Fruit fly (Drosophila melanogaster): ENCODE results near the gene Fum3.
A peak's percentile ranks its signal among the peaks of the same experiment; 100 is the strongest.

The Fum3 gene

DNA sequence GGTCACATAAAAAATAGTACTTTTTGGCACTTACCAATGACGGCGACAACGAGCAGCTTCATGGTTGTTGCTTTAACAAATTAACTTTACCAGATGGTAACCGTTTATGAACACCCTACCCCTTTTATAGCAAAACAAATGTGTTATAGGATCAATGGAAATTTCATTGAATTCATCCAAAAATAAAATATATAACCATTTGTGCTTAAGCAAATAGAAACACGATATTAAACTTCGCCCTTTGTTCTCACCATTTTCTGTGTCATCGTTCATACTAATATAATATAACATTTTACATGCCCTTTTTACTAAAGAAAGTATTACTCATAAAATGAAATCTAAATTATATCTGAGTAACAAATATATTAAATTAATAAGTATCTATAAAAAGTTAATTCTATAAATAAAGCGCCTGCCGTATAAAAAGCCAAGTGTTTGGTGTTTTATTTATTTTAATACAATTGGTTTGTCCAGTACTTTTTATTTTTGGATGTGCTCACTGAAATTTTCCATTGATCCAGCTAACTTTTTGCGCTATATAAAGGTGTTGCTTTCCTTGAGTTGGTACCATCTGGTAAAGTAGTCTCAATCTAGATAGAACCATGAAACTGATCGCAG, 43.7 kb upstream of the Fum3 start, which contains the start of the genes Sgs8 and Sgs7:
TSS of gene Sgs8 (minus strand) at position 101 of the 618 bp plus-strand sequence.
TSS of gene Sgs7 (plus strand) at position 568 of the 618 bp plus-strand sequence.
- TF ChIP-seq CG34406 (GFP tag; optimal IDR thresholded peaks at IDR 0.05) (no peak), achi (GFP tag; optimal IDR thresholded peaks at IDR 0.05) (no peak), CG31627 (GFP tag; optimal IDR thresholded peaks at IDR 0.05) (no peak), net (GFP tag; optimal IDR thresholded peaks at IDR 0.05) (no peak), CG8632 (GFP tag; optimal IDR thresholded peaks at IDR 0.05) (no peak), Eip93F (GFP tag; optimal IDR thresholded peaks at IDR 0.05) (no peak), Smox (GFP tag; optimal IDR thresholded peaks at IDR 0.05) (no peak), esn (GFP tag; optimal IDR thresholded peaks at IDR 0.05) (no peak), CG7368 (GFP tag; optimal IDR thresholded peaks at IDR 0.05) (no peak), CG4318 (GFP tag; optimal IDR thresholded peaks at IDR 0.05) (no peak), CG16779 (tag; optimal IDR thresholded peaks at IDR 0.05) (no peak), dac (GFP tag; optimal IDR thresholded peaks at IDR 0.05) (no peak), CG15336 (GFP tag; IDR thresholded peaks at IDR 0.05) (no peak), Lpt (GFP tag; optimal IDR thresholded peaks at IDR 0.05) (no peak)

DNA sequence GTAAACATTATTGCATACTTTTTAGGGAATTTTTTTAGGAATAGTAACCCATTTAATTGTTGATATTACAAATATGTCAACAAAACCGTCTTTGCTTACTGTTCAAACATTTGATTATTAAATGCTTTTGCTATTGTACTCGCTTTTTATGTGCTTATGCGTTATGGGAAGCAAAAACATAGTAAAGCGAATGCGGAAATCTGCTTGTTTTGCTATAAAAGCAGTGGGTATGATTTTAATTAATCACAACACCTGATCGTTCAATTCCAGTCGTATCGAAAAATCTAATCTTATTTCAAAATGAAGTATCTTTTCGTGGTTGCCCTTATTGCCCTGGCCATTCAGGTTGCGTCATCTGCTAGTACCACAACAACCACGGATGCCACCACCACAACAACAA, 42.7 kb upstream of the Fum3 start, which contains the start of gene CG33500:
TSS of gene CG33500 (plus strand) at position 301 of the 400 bp plus-strand sequence.
- TF ChIP-seq CG11762 (GFP tag; optimal IDR thresholded peaks at IDR 0.05; ENCODE audit: insufficient read depth), result no peak
- no peak for TF ChIP-seq topi (GFP tag; optimal IDR thresholded peaks at IDR 0.05)
- TF ChIP-seq ss (GFP tag; optimal IDR thresholded peaks at IDR 0.05), result no peak
- TF ChIP-seq CG15336 (GFP tag; IDR thresholded peaks at IDR 0.05), result no peak
- TF ChIP-seq net (GFP tag; optimal IDR thresholded peaks at IDR 0.05), result no peak
- TF ChIP-seq Smox (GFP tag; optimal IDR thresholded peaks at IDR 0.05), result no peak
- no peak for TF ChIP-seq CG6163 (GFP tag; IDR thresholded peaks at IDR 0.05)
- TF ChIP-seq fkh (GFP tag; optimal IDR thresholded peaks at IDR 0.05), result no peak
- no peak for TF ChIP-seq Hr39 (GFP tag; optimal IDR thresholded peaks at IDR 0.05)
- TF ChIP-seq pdm3 (GFP tag; optimal IDR thresholded peaks at IDR 0.05), result no peak
- no peak for TF ChIP-seq Met (GFP tag; optimal IDR thresholded peaks at IDR 0.05)
- TF ChIP-seq CG7368 (GFP tag; optimal IDR thresholded peaks at IDR 0.05), result no peak
- no peak for TF ChIP-seq dac (GFP tag; optimal IDR thresholded peaks at IDR 0.05)
- TF ChIP-seq fd85E (GFP tag; optimal IDR thresholded peaks at IDR 0.05), result no peak
- TF ChIP-seq spab (GFP tag; optimal IDR thresholded peaks at IDR 0.05), result no peak
- TF ChIP-seq Hr38 (GFP tag; optimal IDR thresholded peaks at IDR 0.05), result no peak
- TF ChIP-seq Eip75B (GFP tag; optimal IDR thresholded peaks at IDR 0.05), result no peak
- no peak for TF ChIP-seq cyc (GFP tag; optimal IDR thresholded peaks at IDR 0.05)
- no peak for TF ChIP-seq Ets96B (tag; optimal IDR thresholded peaks at IDR 0.05)
- TF ChIP-seq Sox102F (GFP tag; optimal IDR thresholded peaks at IDR 0.05), result no peak

DNA sequence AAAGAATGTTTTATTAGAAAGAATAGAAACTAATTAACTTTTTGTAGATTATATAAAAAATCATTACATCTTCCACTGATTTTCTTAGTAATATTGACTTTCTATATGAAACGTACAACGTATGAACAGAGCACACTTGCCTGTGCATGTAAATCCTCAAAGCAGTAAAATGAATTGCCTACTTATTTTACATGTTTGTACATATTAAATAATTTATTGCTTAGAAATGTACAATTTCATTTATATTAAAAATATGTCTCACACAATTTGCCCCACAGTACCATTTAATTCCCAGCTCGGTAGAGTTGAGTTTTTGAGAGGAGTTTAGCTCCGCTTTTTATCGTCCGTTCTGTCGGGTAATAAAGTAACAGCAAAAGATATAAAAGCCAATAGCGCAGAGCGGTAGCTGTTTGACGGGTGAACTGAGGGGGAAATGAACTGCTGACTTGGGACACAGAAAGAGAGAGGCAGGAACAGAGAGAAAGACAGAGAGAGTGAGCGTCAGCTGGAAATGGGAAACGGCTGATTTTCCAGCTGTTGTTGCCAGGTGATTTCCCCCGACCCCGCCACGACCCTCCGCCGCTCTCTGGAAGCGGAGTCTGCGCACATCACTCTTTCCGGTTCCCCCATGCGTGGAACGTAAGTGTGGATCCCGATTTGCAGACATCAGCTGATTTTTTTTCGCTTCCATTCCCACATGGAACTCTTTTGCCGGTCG, 27.6 kb upstream of the Fum3 start:
- TF ChIP-seq dsx (GFP tag; optimal IDR thresholded peaks at IDR 0.05; ENCODE audit: poor library complexity, severe bottlenecking) (no peak), CG8119 (GFP tag; IDR thresholded peaks at IDR 0.05) (0 out of 3 replicates have a peak, but pooled peaks have one; percentile 24), Sox15 (GFP tag; optimal IDR thresholded peaks at IDR 0.05) (no peak), Smox (GFP tag; optimal IDR thresholded peaks at IDR 0.05) (peak; percentile 50), Eip93F (GFP tag; optimal IDR thresholded peaks at IDR 0.05) (no peak), CG3919 (GFP tag; optimal IDR thresholded peaks at IDR 0.05) (peak; percentile 13), Met (GFP tag; optimal IDR thresholded peaks at IDR 0.05) (peak; percentile 41), CG15336 (GFP tag; IDR thresholded peaks at IDR 0.05) (peak; percentile 23; the same call in 1 of the 2 replicates), fd59A (GFP tag; optimal IDR thresholded peaks at IDR 0.05) (no peak), CG8632 (GFP tag; optimal IDR thresholded peaks at IDR 0.05) (peak; percentile 36), CG16779 (tag; optimal IDR thresholded peaks at IDR 0.05) (no peak), Eip78C (GFP tag) (peak; percentile 64), salr (GFP tag; optimal IDR thresholded peaks at IDR 0.05) (peak in 1 of 2 experiments; percentile 44), Ets96B (tag; optimal IDR thresholded peaks at IDR 0.05) (peak; percentile 25), Ets21C (GFP tag; optimal IDR thresholded peaks at IDR 0.05) (no peak), topi (GFP tag; optimal IDR thresholded peaks at IDR 0.05) (peak; percentile 28), eg (GFP tag; IDR thresholded peaks at IDR 0.05) (peak; percentile 35; the same call in 1 of the 3 replicates), pdm3 (GFP tag; optimal IDR thresholded peaks at IDR 0.05) (peak; percentile 45), CG8319 (GFP tag; optimal IDR thresholded peaks at IDR 0.05) (no peak), vri (GFP tag; optimal IDR thresholded peaks at IDR 0.05) (peak; percentile 25), CG4318 (GFP tag; optimal IDR thresholded peaks at IDR 0.05) (no peak), Blimp-1 (GFP tag; optimal IDR thresholded peaks at IDR 0.05) (no peak), CG6163 (GFP tag; IDR thresholded peaks at IDR 0.05) (peak; percentile 36; the same call in 1 of the 3 replicates), Hr39 (GFP tag; optimal IDR thresholded peaks at IDR 0.05) (no peak), Hr38 (GFP tag; optimal IDR thresholded peaks at IDR 0.05) (no peak), acj6 (GFP tag; optimal IDR thresholded peaks at IDR 0.05) (peak; percentile 54), esn (GFP tag; optimal IDR thresholded peaks at IDR 0.05) (peak; percentile 33), Lpt (GFP tag; optimal IDR thresholded peaks at IDR 0.05) (no peak), achi (GFP tag; optimal IDR thresholded peaks at IDR 0.05) (peak; percentile 25), CG31627 (GFP tag; optimal IDR thresholded peaks at IDR 0.05) (no peak), CG7368 (GFP tag; optimal IDR thresholded peaks at IDR 0.05) (no peak)
